Worm (Caenorhabditis elegans) whole organism, L4/young adult: ENCODE results near the gene cyp-25A2.

Source experiments
- W03F9.2 ChIP-seq: fragments of 150-350 bp; optimal IDR thresholded peaks from 2 replicates; lab custom pipeline; 2014; ENCODE audit warnings: missing biosample characterization, missing genetic modification characterization
- dao-5 ChIP-seq: sonication (generic microtip); optimal IDR thresholded peaks from 2 replicates; lab custom pipeline; 2016; ENCODE audit warnings: missing genotype, missing genetic modification characterization, moderate library complexity, missing compliant biosample characterization

DNA sequence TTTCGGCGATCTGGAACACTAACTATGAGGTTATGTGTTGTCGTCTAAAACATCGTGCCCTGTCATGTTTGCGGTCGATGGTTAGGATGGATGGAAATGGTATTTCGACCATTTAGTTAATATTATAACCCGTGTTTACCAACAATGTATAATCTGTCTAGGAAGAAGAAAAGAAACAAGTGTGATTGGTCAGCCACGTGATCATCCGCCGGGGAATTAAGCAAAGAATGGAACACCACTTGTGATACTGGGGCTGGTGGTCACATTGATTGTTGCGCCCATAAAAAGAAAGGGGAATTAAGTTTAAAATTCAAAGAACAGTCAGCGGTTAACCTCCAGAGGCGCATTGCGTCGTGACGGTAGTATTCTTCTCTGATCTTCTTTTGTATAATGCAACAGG is 40.6 kb downstream of the cyp-25A2 start:
- no peak for TF ChIP-seq dao-5 (tag; lab: Kevin White, UChicago)
- TF ChIP-seq W03F9.2 (tag; lab: Kevin White, UChicago): no peak
